Fruit fly (Drosophila melanogaster) whole organism, adult: Measurements from ENCODE around the gene MED11.
A peak's percentile ranks its signal among the peaks of the same experiment; 100 is the strongest.

Experiments used
- CG11617 ChIP-seq: fragments of 200-800 bp; sonication (Bioruptor generic); optimal IDR thresholded peaks from 2 replicates; lab custom pipeline; 2017; ENCODE audit warnings: mild to moderate bottlenecking, missing biosample characterization, missing genetic modification reagents, missing genetic modification characterization
- CG12768 ChIP-seq: fragments of 200-800 bp; sonication (Bioruptor generic); optimal IDR thresholded peaks from 2 replicates; lab custom pipeline; 2017; ENCODE audit warnings: missing biosample characterization, missing genetic modification characterization, mild to moderate bottlenecking, moderate library complexity, missing genetic modification reagents
- CG14711 ChIP-seq: fragments of 200-800 bp; sonication (Bioruptor generic); optimal IDR thresholded peaks from 2 replicates; lab custom pipeline; 2018; ENCODE audit warnings: missing biosample characterization, mild to moderate bottlenecking, missing genetic modification characterization, moderate library complexity
- CG1620 ChIP-seq: fragments of 200-800 bp; sonication (Bioruptor generic); optimal IDR thresholded peaks from 2 replicates; lab custom pipeline; 2016; ENCODE audit warnings: missing biosample characterization, missing genetic modification characterization
- CG33017 ChIP-seq: fragments of 200-800 bp; sonication (Bioruptor generic); optimal IDR thresholded peaks from 2 replicates; lab custom pipeline; 2018; ENCODE audit warnings: missing biosample characterization, mild to moderate bottlenecking, missing genetic modification characterization, moderate library complexity
- CG5204 ChIP-seq: fragments of 200-800 bp; sonication (Bioruptor generic); optimal IDR thresholded peaks from 2 replicates; lab custom pipeline; 2016; ENCODE audit warnings: missing biosample characterization, missing genetic modification characterization
- CG7045 ChIP-seq: fragments of 200-800 bp; sonication (Bioruptor generic); optimal IDR thresholded peaks from 2 replicates; lab custom pipeline; 2017; ENCODE audit warnings: missing biosample characterization, mild to moderate bottlenecking, missing genetic modification characterization
- CG7101 ChIP-seq: fragments of 200-800 bp; sonication (Bioruptor generic); optimal IDR thresholded peaks from 2 replicates; lab custom pipeline; 2018; ENCODE audit warnings: missing biosample characterization, mild to moderate bottlenecking, missing genetic modification characterization, moderate library complexity
- Clk ChIP-seq: fragments of 200-800 bp; sonication (Bioruptor generic); optimal IDR thresholded peaks from 2 replicates; lab custom pipeline; 2017; ENCODE audit warnings: missing biosample characterization, missing genetic modification characterization
- Crg-1 ChIP-seq: fragments of 200-800 bp; sonication (Bioruptor generic); optimal IDR thresholded peaks from 2 replicates; lab custom pipeline; 2016; ENCODE audit warnings: missing biosample characterization, missing genetic modification characterization
- Hr96 ChIP-seq: fragments of 200-800 bp; sonication (Bioruptor generic); optimal IDR thresholded peaks from 2 replicates; lab custom pipeline; 2016; ENCODE audit warnings: missing biosample characterization, missing genetic modification characterization
- Mnt ChIP-seq: fragments of 200-800 bp; sonication (Bioruptor generic); optimal IDR thresholded peaks from 2 replicates; lab custom pipeline; 2016; ENCODE audit warnings: missing biosample characterization, mild to moderate bottlenecking, missing genetic modification characterization
- bab1 ChIP-seq: fragments of 200-800 bp; sonication (Bioruptor generic); optimal IDR thresholded peaks from 3 replicates; lab custom pipeline; 2019; ENCODE audit warnings: missing biosample characterization, mild to moderate bottlenecking, missing genetic modification characterization, moderate library complexity
- cic ChIP-seq: fragments of 200-800 bp; sonication (Bioruptor generic); optimal IDR thresholded peaks from 2 replicates; lab custom pipeline; 2017; ENCODE audit warnings: missing biosample characterization, mild to moderate bottlenecking, missing genetic modification characterization, moderate library complexity
- cnc ChIP-seq, 2 experiments: fragments of >200 bp; optimal IDR thresholded peaks; 2 replicates each; lab custom pipeline; 2017
- kay ChIP-seq: fragments of 200-800 bp; sonication (Bioruptor generic); peaks from one replicate; lab custom pipeline; 2016; ENCODE audit warnings: missing biosample characterization, missing genetic modification characterization, borderline replicate concordance
- ovo ChIP-seq: fragments of 200-800 bp; sonication (Bioruptor generic); optimal IDR thresholded peaks from 2 replicates; lab custom pipeline; 2016; ENCODE audit warnings: missing biosample characterization, missing genetic modification characterization
- pad ChIP-seq: fragments of 200-800 bp; sonication (Bioruptor generic); optimal IDR thresholded peaks from 3 replicates; lab custom pipeline; 2017; ENCODE audit warnings: missing biosample characterization, missing genetic modification characterization, mild to moderate bottlenecking, moderate library complexity, missing genetic modification reagents
- tj ChIP-seq: fragments of 200-800 bp; sonication (Bioruptor generic); optimal IDR thresholded peaks from 3 replicates; lab custom pipeline; 2017; ENCODE audit warnings: missing biosample characterization, mild to moderate bottlenecking, missing genetic modification characterization, moderate library complexity
- toe ChIP-seq: fragments of 200-800 bp; sonication (Bioruptor generic); optimal IDR thresholded peaks from 2 replicates; lab custom pipeline; 2016; ENCODE audit warnings: missing biosample characterization, missing genetic modification characterization

The MED11 gene

dm6 chr3L:18758894-18759569 lies 13.4 kb downstream of the MED11 start:
- peak; percentile 23 for TF ChIP-seq CG14711 (tag; lab: Kevin White, UChicago)
- TF ChIP-seq bab1 (GFP tag; lab: Kevin White, UChicago): no peak
- peak; percentile 30 for TF ChIP-seq CG7101 (tag; lab: Kevin White, UChicago)
- TF ChIP-seq Mnt: peak; percentile 92
- peak; percentile 55 for TF ChIP-seq Clk (GFP tag; lab: Kevin White, UChicago)
- TF ChIP-seq CG5204: no peak
- no peak for TF ChIP-seq toe (GFP tag; lab: Kevin White, UChicago)
- peak; percentile 9 for TF ChIP-seq ovo (GFP tag; lab: Kevin White, UChicago)
- peak; percentile 19 for TF ChIP-seq CG7045 (GFP tag; lab: Kevin White, UChicago)
- TF ChIP-seq CG11617 (GFP tag; lab: Kevin White, UChicago): peak; percentile 48
- peak; percentile 69 for TF ChIP-seq pad
- TF ChIP-seq cnc (optimal IDR thresholded peaks at IDR 0.05; lab: Kevin White, UChicago): peak; percentile 38 to 74
- peak; percentile 99 for TF ChIP-seq kay
- TF ChIP-seq CG33017 (tag; lab: Kevin White, UChicago): peak; percentile 20
- TF ChIP-seq Crg-1 (GFP tag; lab: Kevin White, UChicago): peak; percentile 40
- peak; percentile 57 for TF ChIP-seq CG12768 (GFP tag; lab: Kevin White, UChicago)
- peak; percentile 91 for TF ChIP-seq tj
- no peak for TF ChIP-seq CG1620 (GFP tag; lab: Kevin White, UChicago)
- peak; percentile 38 for TF ChIP-seq Hr96
- TF ChIP-seq cic (GFP tag; lab: Kevin White, UChicago): peak; percentile 93

- TF ChIP-seq CG7045 (GFP tag; lab: Kevin White, UChicago) (no peak), kay (peak; percentile 80)
Measured at dm6 chr3L:18760421-18761045, 14.9 kb downstream of the MED11 start.

DNA sequence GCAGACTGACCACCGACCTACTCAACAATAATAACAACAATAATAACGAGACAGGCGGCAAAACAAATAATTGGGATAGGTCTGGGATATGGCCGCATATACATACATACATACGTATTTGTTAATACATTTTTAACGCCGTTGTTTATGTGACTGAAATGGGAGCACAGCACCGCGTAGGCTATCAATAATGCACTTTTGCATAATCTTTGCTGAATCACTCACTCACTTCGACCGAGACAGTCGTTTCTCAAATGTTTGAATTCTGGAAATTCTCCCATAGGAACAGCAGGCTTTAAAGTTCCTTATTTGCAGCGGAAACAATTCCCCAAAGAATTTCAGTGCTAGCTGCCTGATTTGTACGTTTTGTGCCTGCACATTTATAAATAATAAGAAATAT lies 16.1 kb downstream of the MED11 start:
- peak; percentile 2 for TF ChIP-seq bab1 (GFP tag; lab: Kevin White, UChicago)
- peak; percentile 56 for TF ChIP-seq tj
- no peak for TF ChIP-seq Hr96

- TF ChIP-seq Clk (GFP tag; lab: Kevin White, UChicago): no peak
- TF ChIP-seq CG7101 (tag; lab: Kevin White, UChicago): no peak
- no peak for TF ChIP-seq Crg-1 (GFP tag; lab: Kevin White, UChicago)
- no peak for TF ChIP-seq pad
- no peak for TF ChIP-seq tj
- no peak for TF ChIP-seq CG33017 (tag; lab: Kevin White, UChicago)
- no peak for TF ChIP-seq bab1 (GFP tag; lab: Kevin White, UChicago)
- no peak for TF ChIP-seq kay
Measured at dm6 chr3L:18763486-18764436, 18.1 kb downstream of the MED11 start.

DNA sequence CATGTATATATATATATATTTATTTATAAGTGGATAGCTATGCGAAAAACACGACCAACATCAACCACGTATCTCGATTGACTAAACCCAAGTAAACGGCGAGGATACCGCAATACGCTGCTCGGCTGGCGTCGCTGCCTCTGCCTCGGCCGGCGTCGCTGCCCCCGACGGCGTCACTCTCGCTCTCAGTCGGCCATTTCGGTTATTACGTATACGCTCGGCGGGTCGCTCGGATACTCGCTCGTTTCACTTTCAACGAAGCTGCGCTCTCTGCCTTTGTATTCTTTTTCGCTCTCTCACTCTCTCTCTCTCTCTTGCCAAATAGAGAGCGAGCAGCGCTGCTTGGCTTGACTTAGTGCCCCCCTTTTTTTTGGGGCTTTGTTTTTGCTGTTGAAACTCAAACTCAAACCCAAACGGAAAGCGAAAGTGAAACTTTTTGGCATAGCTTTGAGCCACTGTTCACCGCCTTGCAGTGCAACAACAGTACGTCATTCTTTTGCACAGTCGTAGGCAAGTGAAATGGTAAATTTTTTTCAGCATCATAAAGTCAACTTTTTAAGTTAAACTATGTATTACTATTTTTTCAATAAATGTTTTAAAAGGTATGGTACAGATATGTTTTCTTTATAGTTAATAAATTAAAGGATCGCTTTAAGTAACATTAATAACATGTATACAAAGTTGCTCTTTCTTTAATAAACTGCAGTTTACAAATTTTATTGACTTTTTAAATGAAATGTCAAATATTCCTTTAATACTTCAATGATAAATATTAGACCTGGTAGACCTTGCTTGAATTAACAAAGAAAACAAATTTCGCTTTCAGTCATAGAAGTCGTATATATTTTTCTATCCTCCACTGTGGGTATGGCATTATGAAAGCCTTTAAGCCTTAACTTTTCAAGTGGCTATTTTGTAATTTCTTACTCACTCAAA lies 20.3 kb downstream of the MED11 start:
- TF ChIP-seq tj (peak; percentile 20), CG7101 (tag; lab: Kevin White, UChicago) (no peak), Mnt (peak; percentile 13), toe (GFP tag; lab: Kevin White, UChicago) (no peak), pad (no peak), cnc (optimal IDR thresholded peaks at IDR 0.05; lab: Kevin White, UChicago) (no peak), CG7045 (GFP tag; lab: Kevin White, UChicago) (peak; percentile 43), bab1 (GFP tag; lab: Kevin White, UChicago) (peak; percentile 29), CG33017 (tag; lab: Kevin White, UChicago) (no peak)
